Worm (Caenorhabditis elegans) whole organism, L1 larva: Measurements from ENCODE around the gene F59G1.4.

ENCODE experiments used
- nhr-28 ChIP-seq: fragments of 150-350 bp; optimal IDR thresholded peaks from 2 replicates; lab custom pipeline; 2014; ENCODE audit warnings: missing biosample characterization, missing genetic modification characterization
- unc-62 ChIP-seq: fragments of 150-350 bp; optimal IDR thresholded peaks from 2 replicates; lab custom pipeline; 2014; ENCODE audit warnings: missing biosample characterization, missing genetic modification reagents, missing genetic modification characterization

ce11 chrII:5858322-5858721 is 37.6 kb upstream of the F59G1.4 start, which contains the start of gene F55C12.4:
- TF ChIP-seq nhr-28 (tag; lab: Kevin White, UChicago): no peak
- no peak for TF ChIP-seq unc-62 (GFP tag; lab: Kevin White, UChicago)
